Fruit fly (Drosophila melanogaster): ENCODE data around the gene tinc.

DNA sequence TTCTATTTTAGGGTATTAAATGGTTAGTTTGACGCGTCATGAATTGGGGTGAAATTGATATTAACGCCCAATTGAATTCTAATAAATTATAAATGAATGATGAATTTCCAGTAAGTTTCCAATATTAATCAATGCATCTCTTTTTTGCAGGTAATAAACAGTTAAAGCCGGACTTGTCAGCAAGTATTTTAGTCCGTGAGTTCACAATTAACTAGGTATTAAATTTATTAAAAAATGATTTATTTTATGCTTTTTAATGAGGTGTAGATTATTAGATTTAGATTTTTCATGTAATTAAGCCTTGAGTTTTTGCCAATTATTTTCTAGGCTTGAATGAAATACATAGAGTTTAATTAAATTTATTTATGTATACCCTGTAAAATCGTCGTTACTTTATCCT lies 10.4 kb downstream of the tinc start:
- TF ChIP-seq CG8301 (tag; optimal IDR thresholded peaks at IDR 0.05), result no peak
- TF ChIP-seq CG32121 (GFP tag; IDR thresholded peaks at IDR 0.05), result no peak
- TF ChIP-seq Pif1A (GFP tag; optimal IDR thresholded peaks at IDR 0.05), result no peak
- no peak for TF ChIP-seq D1 (tag; optimal IDR thresholded peaks at IDR 0.05)
- TF ChIP-seq CG34367 (tag; optimal IDR thresholded peaks at IDR 0.05), result no peak
- TF ChIP-seq CG12605 (GFP tag; IDR thresholded peaks at IDR 0.05), result no peak
- no peak for TF ChIP-seq EcR (GFP tag; optimal IDR thresholded peaks at IDR 0.05)
- no peak for TF ChIP-seq Pif1B (GFP tag; optimal IDR thresholded peaks at IDR 0.05)
- no peak for TF ChIP-seq CG17806 (tag; optimal IDR thresholded peaks at IDR 0.05)
- TF ChIP-seq CG9948 (tag; optimal IDR thresholded peaks at IDR 0.05), result no peak
